Worm (Caenorhabditis elegans) whole organism, L3 larva: ENCODE data around the gene ddx-23.

Source experiments
- lsy-12 ChIP-seq: sonication (generic microtip); optimal IDR thresholded peaks from 2 replicates; lab custom pipeline; 2016; ENCODE audit warnings: mild to moderate bottlenecking, missing genetic modification characterization, missing compliant biosample characterization
- nhr-25 ChIP-seq: sonication (generic microtip); optimal IDR thresholded peaks from 2 replicates; lab custom pipeline; 2017; ENCODE audit warnings: missing biosample characterization, missing genetic modification characterization
- tbx-2 ChIP-seq: sonication (generic microtip); optimal IDR thresholded peaks from 2 replicates; lab custom pipeline; 2016; ENCODE audit warnings: mild to moderate bottlenecking, missing genetic modification characterization, missing compliant biosample characterization

DNA sequence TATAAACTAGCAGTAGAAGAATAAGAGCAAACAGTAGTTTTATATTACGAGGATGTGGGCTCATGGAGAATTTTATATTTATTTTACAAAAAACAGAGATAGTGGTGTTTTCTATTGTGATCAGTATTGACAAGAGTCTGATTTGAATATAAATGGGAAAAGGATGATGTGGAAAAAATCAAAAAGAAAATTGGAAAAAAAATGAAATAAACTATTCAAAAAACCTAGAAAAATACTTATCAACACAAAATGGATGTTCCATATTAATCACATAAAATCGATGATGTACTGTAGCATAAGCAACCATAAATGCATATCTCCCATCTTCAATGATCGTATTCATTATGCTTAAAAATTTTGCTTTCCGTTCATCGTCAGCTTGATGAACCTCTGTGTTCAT is 33.8 kb upstream of the ddx-23 start, which contains the start of gene C28H8.7:
- TF ChIP-seq nhr-25 = no peak
- TF ChIP-seq lsy-12 (tag; lab: Kevin White, UChicago) = no peak
- no peak for TF ChIP-seq tbx-2 (tag; lab: Kevin White, UChicago)
